Worm (Caenorhabditis elegans) whole organism, midembryonic: ENCODE measurements around the gene F49F1.14.
"Not testable (repeated sequence)": the region's sequence is repeated elsewhere in the genome, so short reads cannot be mapped to it uniquely, and the experiment has no call there.

Experiments used
- T22C8.4 ChIP-seq: fragments of 200-800 bp; sonication (Bioruptor generic); IDR thresholded peaks from 2 replicates; pipeline ENCODE4 v1.3.6; 2022; ENCODE audit warnings: missing genetic modification characterization, missing compliant biosample characterization
- cog-1 ChIP-seq: sonication (generic microtip); optimal IDR thresholded peaks from 2 replicates; lab custom pipeline; 2016; ENCODE audit warnings: missing genetic modification characterization, missing compliant biosample characterization
- flt-1 ChIP-seq: fragments of 200-800 bp; sonication (Bioruptor generic); IDR thresholded peaks from 2 replicates; pipeline ENCODE4 v1.3.6; 2022; ENCODE audit warnings: missing genetic modification characterization, missing compliant biosample characterization
- klf-2 ChIP-seq: fragments of 200-800 bp; sonication (Bioruptor generic); conservative IDR thresholded peaks from 2 replicates; pipeline ENCODE4 v1.3.6; 2022; ENCODE audit warnings: missing genetic modification reagents, missing genetic modification characterization, missing compliant biosample characterization
- med-1 ChIP-seq: sonication (generic microtip); optimal IDR thresholded peaks from 2 replicates; lab custom pipeline; 2017; ENCODE audit warnings: missing genetic modification characterization, mild to moderate bottlenecking, missing compliant biosample characterization, antibody characterized with exemption, missing genetic modification reagents; ENCODE audit not compliant: insufficient read depth
- ref-1 ChIP-seq: fragments of 200-800 bp; sonication (Bioruptor generic); conservative IDR thresholded peaks from 2 replicates; pipeline ENCODE4 v1.3.6; 2022; ENCODE audit warnings: missing genetic modification reagents, missing genetic modification characterization, missing compliant biosample characterization
- tab-1 ChIP-seq: fragments of 200-800 bp; sonication (Bioruptor generic); IDR thresholded peaks from 2 replicates; pipeline ENCODE4 v1.3.6; 2022; ENCODE audit warnings: missing genetic modification characterization, missing compliant biosample characterization
- ztf-23 ChIP-seq: fragments of 200-800 bp; sonication (Bioruptor generic); IDR thresholded peaks from 2 replicates; pipeline ENCODE4 v1.3.6; 2022; ENCODE audit warnings: missing genetic modification reagents, missing genetic modification characterization, missing compliant biosample characterization
- ztf-29 ChIP-seq: fragments of 200-800 bp; sonication (Bioruptor generic); IDR thresholded peaks from 2 replicates; pipeline ENCODE4 v1.3.6; 2022; ENCODE audit warnings: missing genetic modification reagents, missing genetic modification characterization, missing compliant biosample characterization

Gene F49F1.14

DNA sequence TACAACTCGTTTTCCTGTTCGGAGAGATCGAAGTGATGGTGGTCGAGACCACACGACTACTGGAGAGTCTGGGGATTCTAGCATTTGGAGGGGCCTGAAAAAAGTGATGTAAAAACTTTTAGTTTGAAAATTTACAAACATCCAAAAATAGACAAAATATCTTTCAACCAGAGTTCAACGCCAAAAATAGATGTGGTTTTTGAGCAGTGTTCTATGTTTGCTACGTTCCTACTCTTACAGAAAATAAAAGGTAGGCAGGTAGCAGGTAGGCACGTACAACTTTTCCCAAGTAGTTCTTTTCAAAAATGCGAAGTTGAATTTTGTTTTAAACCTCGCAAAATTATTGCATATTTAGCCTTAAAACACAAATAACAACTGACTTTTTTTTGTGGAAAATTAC is at the start of gene F49F1.14:
F49F1.14 (minus strand) TSS at position 101 of the 400 bp plus-strand sequence.
- no peak for TF ChIP-seq flt-1 (GFP tag; lab: Robert Waterston, UW)
- TF ChIP-seq ztf-23: no peak
- no peak for TF ChIP-seq klf-2 (GFP tag; lab: Robert Waterston, UW)
- TF ChIP-seq ref-1: no peak
- no peak for TF ChIP-seq ztf-29 (GFP tag; lab: Robert Waterston, UW)
- no peak for TF ChIP-seq cog-1 (tag; lab: Kevin White, UChicago)
- no peak for TF ChIP-seq tab-1
- no peak for TF ChIP-seq T22C8.4 (GFP tag; lab: Robert Waterston, UW)
- no peak for TF ChIP-seq med-1 (GFP tag; lab: Kevin White, UChicago)

DNA sequence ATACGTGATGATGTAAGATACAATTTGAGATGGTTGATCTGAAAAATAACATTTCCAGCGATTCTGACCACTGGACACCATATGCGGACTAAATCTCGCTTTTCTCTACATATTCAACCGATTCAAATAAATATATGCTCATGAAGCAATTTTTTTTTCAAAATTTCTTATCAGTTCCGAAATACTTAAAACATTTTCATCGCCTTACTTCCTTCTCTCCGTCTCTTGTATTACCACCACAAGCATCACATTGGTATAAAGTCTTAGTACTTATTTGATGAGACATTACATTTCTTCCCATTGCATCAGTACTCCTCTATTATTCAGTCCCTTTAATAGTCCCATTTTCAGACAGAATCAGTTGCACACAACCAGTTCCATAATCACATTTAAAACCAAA is 42.4 kb upstream of the F49F1.14 start, which contains the start of gene K08D10.14:
K08D10.14 (plus strand) TSS at position 301 of the 400 bp plus-strand sequence.
- no peak for TF ChIP-seq ztf-29 (GFP tag; lab: Robert Waterston, UW)
- TF ChIP-seq med-1 (GFP tag; lab: Kevin White, UChicago): no peak
- no peak for TF ChIP-seq ref-1
- TF ChIP-seq tab-1: no peak
- TF ChIP-seq klf-2 (GFP tag; lab: Robert Waterston, UW): no peak
- no peak for TF ChIP-seq ztf-23
- TF ChIP-seq T22C8.4 (GFP tag; lab: Robert Waterston, UW): no peak
- no peak for TF ChIP-seq cog-1 (tag; lab: Kevin White, UChicago)
- no peak for TF ChIP-seq flt-1 (GFP tag; lab: Robert Waterston, UW)

DNA sequence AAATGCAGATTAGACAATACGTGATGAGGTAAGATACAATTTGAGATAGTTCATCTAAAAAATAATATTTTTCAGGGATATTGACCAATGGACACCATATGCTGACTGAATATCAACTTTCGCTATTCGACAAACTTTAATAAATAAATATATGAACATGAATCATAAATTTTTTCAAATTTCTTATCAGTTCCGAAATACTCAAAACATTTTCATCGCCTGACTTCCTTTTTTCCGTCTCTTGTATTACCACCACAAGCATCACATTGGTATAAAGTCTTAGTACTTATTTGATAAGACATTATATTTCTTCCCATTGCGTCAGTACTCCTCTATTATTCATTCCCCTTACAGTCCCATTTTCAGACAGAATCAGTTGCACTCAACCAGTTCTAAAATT is 39.9 kb upstream of the F49F1.14 start, which contains the start of the genes K08D10.10 and R07C12.1:
K08D10.10 (plus strand) TSS at position 93 of the 400 bp plus-strand sequence.
R07C12.1 (plus strand) TSS at position 314 of the 400 bp plus-strand sequence.
- TF ChIP-seq T22C8.4 (GFP tag; lab: Robert Waterston, UW) (no peak), ref-1 (no peak), klf-2 (GFP tag; lab: Robert Waterston, UW) (no peak), flt-1 (GFP tag; lab: Robert Waterston, UW) (no peak), ztf-23 (no peak), tab-1 (no peak), med-1 (GFP tag; lab: Kevin White, UChicago) (no peak), cog-1 (tag; lab: Kevin White, UChicago) (no peak), ztf-29 (GFP tag; lab: Robert Waterston, UW) (no peak)

- TF ChIP-seq ztf-23 (no peak), cog-1 (tag; lab: Kevin White, UChicago) (no peak)
Measured at ce11 chrIV:4150138-4150537, 37.9 kb upstream of the F49F1.14 start.

DNA sequence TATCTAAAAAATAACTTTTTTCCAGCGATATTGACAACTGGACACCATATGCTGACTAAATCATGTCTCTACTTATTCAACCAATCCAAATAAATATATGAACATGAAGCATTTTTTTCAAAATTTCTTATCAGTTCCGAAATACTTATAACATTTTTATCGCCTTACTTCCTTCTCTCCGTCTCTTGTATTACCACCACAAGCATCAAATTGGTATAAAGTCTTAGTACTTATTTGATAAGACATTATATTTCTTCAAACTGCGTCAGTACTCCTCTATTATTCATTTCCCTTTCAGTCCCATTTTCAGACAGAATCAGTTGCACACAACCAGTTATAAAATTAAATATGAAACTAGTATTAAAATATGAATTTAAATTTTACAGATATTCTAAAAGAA is 35.6 kb upstream of the F49F1.14 start:
- TF ChIP-seq tab-1 (no peak), ref-1 (no peak), klf-2 (GFP tag; lab: Robert Waterston, UW) (no peak), cog-1 (tag; lab: Kevin White, UChicago) (no peak), ztf-29 (GFP tag; lab: Robert Waterston, UW) (no peak), T22C8.4 (GFP tag; lab: Robert Waterston, UW) (no peak), flt-1 (GFP tag; lab: Robert Waterston, UW) (no peak), med-1 (GFP tag; lab: Kevin White, UChicago) (no peak), ztf-23 (no peak)

DNA sequence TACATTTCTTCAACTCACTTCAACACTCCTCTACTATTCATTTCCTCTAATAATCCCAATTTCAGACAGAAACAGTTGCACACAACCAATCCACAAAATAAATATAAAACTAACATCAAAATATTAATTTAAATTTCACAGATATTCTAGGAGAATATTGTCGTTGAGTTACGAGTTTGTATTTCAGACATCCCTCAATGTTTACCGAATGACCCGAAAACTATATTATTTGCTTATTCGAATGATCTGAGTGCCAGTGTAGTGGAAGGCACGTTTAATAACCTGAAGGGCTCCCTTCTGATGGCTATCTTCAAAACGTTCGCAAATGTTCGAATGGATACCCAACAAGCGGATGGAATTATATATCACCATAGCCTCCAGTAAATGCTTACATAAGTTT is 32.5 kb upstream of the F49F1.14 start, which contains the start of gene R07C12.3:
R07C12.3 (plus strand) TSS at position 301 of the 400 bp plus-strand sequence.
- TF ChIP-seq ztf-23 (no peak), klf-2 (GFP tag; lab: Robert Waterston, UW) (no peak), flt-1 (GFP tag; lab: Robert Waterston, UW) (no peak), ztf-29 (GFP tag; lab: Robert Waterston, UW) (no peak)

- TF ChIP-seq flt-1 (GFP tag; lab: Robert Waterston, UW); ref-1; tab-1: not testable (repeated sequence)
Measured at ce11 chrIV:4142986-4143385, 30.7 kb upstream of the F49F1.14 start, which contains the start of gene F49F1.12. Gene F49F1.12 (minus strand): TSS chrIV:4143086.

- TF ChIP-seq flt-1 (GFP tag; lab: Robert Waterston, UW) (no peak), T22C8.4 (GFP tag; lab: Robert Waterston, UW) (no peak), klf-2 (GFP tag; lab: Robert Waterston, UW) (no peak), cog-1 (tag; lab: Kevin White, UChicago) (no peak), ztf-23 (no peak), med-1 (GFP tag; lab: Kevin White, UChicago) (no peak), ref-1 (no peak), tab-1 (no peak), ztf-29 (GFP tag; lab: Robert Waterston, UW) (no peak)
Measured at ce11 chrIV:4141311-4141710, 29.0 kb upstream of the F49F1.14 start, which contains the start of gene F49F1.11. Gene F49F1.11 (minus strand): TSS chrIV:4141411.

ce11 chrIV:4140265-4140664 is 28.0 kb upstream of the F49F1.14 start, which contains the start of gene F49F1.18:
Gene F49F1.18 (minus strand): TSS chrIV:4140365.
- TF ChIP-seq med-1 (GFP tag; lab: Kevin White, UChicago) (no peak), flt-1 (GFP tag; lab: Robert Waterston, UW) (no peak), ztf-23 (no peak), ref-1 (no peak), cog-1 (tag; lab: Kevin White, UChicago) (no peak), klf-2 (GFP tag; lab: Robert Waterston, UW) (no peak), ztf-29 (GFP tag; lab: Robert Waterston, UW) (no peak), T22C8.4 (GFP tag; lab: Robert Waterston, UW) (no peak), tab-1 (no peak)

DNA sequence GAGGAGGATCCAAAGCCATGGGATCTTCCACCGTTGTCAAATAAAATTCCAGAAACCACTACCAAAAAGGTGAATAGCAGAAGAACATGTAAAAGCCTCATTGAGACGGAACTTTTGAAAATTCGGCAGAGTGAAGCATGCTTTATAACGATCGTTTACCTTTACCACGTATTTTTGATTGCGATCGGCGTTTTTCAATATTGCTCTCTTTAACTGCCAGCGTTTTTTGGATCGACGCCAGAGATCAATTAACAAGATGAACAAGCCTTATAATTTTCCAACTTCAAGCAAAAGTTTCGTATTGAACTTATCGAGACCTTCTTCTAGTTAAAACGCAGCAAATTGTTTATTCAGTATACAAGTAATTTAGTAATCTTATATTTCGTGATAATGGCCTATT is 26.7 kb upstream of the F49F1.14 start, which contains the start of gene F49F1.10:
F49F1.10 (minus strand) TSS at position 101 of the 400 bp plus-strand sequence.
- TF ChIP-seq ref-1 (no peak), med-1 (GFP tag; lab: Kevin White, UChicago) (no peak), ztf-23 (no peak), T22C8.4 (GFP tag; lab: Robert Waterston, UW) (no peak), cog-1 (tag; lab: Kevin White, UChicago) (no peak), tab-1 (no peak), ztf-29 (GFP tag; lab: Robert Waterston, UW) (no peak), klf-2 (GFP tag; lab: Robert Waterston, UW) (no peak), flt-1 (GFP tag; lab: Robert Waterston, UW) (no peak)
